Fruit fly (Drosophila melanogaster): ENCODE data around the gene CG7564.
A peak's percentile ranks its signal among the peaks of the same experiment; 100 is the strongest.

Gene CG7564

DNA sequence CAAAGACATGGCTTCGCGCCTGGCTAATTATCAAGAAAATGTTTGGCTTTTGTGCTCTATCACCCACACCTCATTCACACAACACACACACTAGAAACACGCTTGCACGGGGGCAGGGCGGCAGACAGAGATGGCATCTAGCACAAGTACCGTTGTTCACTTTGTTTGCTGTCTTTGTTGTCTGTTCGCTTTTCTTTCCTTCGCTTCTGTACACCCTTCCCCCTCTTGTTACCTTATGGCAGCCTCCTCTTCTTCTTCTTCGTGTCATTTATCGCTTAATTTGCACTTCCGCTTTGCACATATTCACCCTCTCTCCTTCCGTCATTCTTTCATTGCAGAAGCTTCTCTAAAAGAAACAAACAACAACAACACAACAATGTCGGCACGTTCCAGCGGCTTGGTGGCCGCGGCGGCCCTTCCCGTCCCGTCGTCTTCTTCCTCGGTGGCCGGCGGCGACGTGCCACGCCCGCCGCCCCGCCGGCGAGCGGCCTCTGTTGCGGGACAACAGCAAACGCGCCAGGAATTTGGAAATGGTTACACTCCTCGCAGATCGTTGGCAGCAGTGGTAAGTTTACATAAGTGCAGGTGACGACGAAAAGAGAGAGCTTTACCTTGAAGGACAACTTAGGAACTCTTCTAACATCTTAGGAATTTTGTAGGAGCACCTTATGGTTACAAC lies 16.5 kb downstream of the CG7564 start:
- TF ChIP-seq noc (tag; optimal IDR thresholded peaks at IDR 0.05) = no peak

DNA sequence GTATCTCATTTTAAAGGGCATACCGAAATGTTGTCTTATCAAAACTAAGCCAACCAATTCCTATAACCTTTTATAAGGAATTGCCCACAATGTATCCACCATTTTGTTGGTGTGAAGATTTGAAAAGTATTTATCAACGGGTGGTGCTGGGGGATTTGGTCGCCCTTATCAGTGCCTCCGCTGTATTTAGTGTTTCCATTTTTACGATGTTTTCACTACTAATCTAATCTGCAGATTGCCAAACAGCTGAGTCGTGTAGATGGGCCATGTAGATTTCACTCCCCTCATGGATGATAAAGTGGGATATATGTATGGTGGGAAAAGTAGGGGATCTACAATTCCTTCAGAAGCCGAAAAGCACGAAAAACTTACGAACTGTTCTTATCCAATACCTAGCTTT lies 17.3 kb downstream of the CG7564 start:
- TF ChIP-seq noc (tag; optimal IDR thresholded peaks at IDR 0.05) = peak; percentile 7

DNA sequence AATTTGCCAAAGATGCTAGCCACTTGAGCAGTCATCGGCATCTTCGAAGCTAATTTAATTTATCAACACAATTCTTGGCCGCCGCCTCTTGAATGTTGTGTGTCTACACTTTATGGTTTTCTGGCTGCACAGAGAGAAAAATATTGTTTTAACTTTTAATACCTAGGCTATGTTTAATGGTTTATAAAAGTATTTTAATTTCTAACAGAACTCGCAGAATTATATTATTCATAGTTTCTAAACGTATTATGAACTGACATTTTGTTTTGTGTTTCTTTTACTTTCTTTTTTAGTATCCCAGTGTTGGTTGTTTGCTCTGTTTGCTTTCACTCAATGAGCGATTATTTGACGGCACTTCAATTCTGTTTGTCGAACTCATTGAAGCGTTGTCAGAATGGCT lies 18.1 kb downstream of the CG7564 start:
- no peak for TF ChIP-seq noc (tag; optimal IDR thresholded peaks at IDR 0.05)

DNA sequence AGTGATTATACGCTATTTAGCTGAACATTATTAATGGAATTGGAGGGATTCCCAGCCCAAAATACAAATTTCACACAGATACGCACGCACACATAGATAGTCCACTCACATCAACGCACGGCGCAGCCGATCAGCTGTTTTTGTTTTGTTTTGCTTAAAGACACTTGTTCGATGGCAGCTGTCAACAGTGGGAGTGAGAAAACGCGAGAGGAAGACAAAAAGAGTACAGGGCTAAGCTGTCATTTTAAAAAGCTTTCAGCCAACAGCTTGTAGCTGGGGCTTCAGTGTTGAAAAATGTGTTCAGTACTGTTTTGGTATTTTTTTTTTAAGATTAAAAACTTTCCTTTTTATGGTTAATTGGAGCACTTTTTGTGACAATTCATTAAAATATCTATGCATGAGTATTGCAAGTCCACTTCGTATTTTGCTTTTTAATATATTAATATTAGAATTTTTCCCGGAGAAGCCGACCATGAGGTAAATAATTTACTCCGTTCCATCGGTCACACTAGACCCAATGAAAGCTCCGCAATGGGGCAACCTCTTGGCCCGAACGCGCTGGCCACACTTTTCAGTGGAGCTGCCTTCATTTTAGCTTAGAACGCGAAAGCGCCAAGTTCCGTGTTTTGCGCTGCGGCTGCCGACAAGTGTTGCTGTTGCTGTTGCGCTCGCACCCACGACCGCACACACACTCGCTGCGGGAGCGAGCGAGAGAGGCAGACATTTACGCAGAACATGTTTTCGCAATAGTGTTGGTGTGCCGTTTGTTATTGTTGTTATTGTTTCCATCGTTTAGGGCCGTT lies 19.0 kb downstream of the CG7564 start:
- peak; percentile 51 for TF ChIP-seq noc (tag; optimal IDR thresholded peaks at IDR 0.05)

DNA sequence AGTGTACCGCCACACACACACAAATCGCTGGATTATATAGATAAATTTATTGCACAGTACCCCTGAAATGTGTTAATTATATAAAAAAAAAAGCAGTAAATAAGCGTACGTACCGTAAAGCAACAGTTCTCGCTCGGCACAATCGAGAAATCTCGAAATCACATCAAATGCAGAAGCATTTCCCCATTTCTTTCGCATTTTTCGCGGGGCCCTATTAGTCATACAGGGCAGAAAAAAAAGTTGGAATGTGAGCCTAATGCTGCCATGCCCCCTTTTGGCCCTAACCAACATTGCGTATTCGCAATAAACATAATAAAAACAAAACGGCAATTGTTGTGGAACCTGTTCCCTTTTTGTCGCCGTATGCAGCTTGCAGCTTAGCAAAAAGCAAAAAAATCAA lies 19.6 kb downstream of the CG7564 start:
- TF ChIP-seq noc (tag; optimal IDR thresholded peaks at IDR 0.05) = no peak

DNA sequence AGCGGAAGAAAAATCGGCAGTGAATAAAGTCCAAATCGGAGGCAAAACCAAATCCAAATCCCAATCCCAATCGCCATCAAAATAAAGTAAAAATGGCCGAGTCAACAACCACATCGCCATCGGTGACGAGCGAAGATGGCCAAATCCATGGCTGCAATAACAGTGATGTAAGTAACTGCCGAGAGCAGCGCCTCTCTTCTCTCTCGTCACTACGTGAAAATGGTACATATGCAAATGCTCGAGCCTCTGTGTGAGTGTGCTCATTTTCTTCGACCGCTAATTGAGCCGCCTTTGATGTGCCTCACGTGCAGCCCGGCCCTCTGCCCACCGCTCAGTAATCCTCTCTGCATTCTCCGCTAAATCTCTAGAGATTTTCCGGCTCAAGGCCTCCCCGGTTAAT lies 20.3 kb downstream of the CG7564 start:
- TF ChIP-seq noc (tag; optimal IDR thresholded peaks at IDR 0.05) = no peak

DNA sequence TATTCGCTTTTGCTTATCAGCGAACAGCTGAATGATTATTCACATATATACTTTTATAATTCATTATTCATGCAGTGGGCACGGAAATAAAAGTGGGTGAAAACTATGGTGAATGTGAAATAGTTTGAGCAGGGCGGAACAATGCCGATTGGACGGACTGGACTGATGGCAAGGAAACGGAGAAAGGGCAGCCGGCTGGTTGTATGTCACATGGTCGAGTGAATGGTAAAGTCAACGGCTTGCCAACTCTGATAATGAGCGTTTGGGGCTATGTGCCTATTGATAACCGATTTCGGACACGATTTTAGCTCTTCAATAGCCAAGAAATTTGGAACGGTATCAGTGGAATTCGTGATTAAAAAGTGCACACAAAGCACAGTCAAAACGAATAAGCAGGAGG lies 21.7 kb downstream of the CG7564 start:
- no peak for TF ChIP-seq noc (tag; optimal IDR thresholded peaks at IDR 0.05)

DNA sequence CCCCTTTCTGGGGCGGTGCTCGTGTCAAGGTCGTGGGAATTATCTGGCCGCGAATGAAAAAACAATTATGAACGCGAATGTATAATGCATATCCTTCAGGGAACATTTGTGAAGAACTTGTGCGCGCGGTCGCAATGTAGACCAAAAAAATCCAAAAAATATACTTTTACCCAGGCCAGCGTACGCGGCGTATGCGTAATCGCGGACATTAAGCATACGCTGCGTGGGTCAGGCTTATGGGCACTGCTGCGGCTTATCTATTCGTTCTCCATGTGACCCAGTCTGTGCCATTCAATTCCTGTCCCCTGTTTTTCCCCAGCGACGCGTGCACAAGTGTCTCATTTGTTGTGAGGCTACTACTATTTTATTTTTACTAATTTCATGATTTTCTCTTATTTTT lies 24.2 kb downstream of the CG7564 start:
- no peak for TF ChIP-seq noc (tag; optimal IDR thresholded peaks at IDR 0.05)

DNA sequence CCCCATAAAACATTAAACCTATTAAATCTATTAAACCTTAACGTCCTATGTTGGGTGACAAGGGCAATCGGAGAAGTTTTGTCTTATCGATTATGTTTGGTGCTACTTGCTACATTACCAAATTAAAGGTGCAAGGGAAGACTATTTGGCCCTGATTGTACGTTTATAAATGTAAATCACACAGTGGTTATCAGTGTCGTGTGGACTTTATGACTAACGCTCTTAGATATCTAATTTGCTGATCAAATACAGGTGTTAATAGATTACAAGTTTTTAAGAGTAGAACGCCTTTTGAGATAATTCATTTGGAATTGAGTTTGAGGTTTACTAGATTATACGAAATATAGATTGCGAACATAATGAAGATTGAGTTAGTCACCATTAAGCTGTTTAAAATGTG lies 24.8 kb downstream of the CG7564 start:
- TF ChIP-seq noc (tag; optimal IDR thresholded peaks at IDR 0.05) = no peak

DNA sequence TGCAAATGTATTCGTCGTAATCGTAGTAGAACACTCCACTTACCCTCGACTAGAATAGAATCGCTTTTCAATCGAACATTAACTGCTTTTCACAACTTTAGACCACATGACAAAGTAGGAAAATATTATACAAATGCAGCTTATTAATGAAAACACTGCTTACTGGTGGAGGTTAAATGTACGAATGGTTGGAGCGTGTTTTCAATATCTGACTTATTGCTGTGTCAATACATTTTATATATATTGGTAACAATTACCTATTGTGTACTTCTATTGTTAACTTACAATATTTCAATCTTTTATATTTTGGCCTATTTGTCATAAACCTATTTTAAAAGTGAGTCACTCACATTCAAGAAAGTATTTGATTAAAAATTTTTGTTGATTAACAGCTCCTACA lies 25.9 kb downstream of the CG7564 start:
- TF ChIP-seq noc (tag; optimal IDR thresholded peaks at IDR 0.05) = no peak

DNA sequence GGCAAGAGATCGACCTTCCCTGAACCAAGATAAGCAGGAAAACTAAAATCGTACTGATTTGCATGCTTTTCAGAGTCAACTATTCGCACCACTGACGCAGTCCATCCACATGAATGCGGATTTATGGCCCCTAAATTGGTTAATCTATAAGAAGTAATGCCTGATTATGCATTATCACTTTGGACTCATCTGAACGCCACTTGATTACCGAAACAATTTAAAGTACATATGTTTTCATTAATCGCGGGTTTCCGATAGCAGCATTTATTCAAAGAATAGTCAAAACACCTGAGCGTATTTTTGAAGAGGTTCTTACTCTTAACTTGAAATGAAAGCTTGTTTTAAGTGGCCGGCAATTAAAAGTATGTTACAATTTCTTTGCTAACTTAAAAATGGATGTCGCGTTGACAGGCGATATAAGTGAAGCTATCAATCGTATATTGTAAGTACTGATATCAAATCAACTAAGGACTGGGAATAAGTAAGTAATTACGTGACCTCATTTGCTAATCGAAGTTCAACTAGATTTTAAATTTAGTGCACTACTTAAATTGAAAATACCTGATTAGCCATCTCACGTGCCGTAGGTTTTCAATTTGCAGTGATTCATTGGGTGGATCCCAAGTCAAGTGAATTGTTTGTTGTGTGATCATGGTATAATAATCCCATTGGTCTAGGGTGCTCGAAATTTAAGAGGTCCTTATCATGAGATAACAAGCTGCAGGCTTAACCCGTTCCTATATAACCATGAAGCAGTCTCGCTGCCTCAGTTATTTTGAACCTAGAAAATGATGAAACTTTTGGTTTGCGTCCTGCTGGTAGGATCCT lies 35.2 kb downstream of the CG7564 start, which contains the start of the genes Jon74E and CG7542:
TSS of gene Jon74E (minus strand) at position 79 of the 828 bp plus-strand sequence.
TSS of gene CG7542 (plus strand) at position 778 of the 828 bp plus-strand sequence.
- TF ChIP-seq noc (tag; optimal IDR thresholded peaks at IDR 0.05) = no peak

DNA sequence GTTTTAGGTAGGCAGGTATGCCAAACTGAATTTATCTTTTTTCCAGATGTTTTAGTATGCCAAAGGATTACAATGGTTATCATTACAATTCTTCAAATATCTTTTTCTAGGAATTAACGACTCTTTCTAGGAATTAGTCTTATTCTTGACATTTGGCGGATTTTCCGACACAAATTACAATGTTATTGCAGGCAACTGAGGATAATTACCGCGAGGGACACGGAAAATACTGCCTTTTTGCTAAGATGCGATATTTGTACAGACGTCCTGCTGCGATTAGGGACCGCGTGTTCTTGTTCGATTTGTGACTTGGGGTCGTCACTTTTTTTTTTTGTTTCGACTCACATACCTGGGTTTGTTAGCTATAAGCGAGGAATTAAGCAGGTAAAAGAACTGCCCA lies 41.7 kb downstream of the CG7564 start:
- TF ChIP-seq noc (tag; optimal IDR thresholded peaks at IDR 0.05) = no peak

DNA sequence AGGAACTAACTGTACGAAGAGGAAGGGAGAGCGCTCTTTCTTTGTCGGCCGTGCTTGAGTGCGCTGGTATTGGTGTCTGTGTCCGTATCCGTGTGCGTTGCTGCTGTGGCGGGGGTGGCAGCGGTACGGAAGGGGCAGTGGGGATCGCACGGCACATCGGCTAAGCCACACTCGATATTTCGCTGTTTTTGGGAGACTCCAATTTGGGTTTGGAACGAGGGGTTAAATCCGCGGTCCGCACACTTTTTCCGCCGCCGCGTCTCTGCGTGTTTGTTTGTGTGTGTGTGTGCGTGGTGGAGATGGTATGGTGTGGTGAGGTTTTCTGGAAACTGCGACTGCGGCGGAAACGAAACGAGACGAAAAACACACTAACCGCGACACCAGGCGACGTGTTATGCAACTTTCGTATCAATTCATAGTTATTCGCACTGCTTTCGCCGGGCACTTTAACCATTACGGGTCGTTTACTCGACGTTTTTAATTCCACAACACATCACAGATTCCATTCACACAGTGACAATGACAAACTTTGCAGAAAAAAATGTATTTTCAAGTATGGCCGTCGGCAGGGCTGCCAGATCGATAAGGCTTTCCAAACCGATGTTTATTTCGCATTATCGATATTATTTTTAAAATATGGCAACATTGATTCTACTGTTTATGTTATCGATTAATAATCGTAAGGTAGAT lies 43.3 kb downstream of the CG7564 start, which contains the start of gene CycT:
TSS of gene CycT (minus strand) at position 574 of the 690 bp plus-strand sequence.
- peak; percentile 53 for TF ChIP-seq noc (tag; optimal IDR thresholded peaks at IDR 0.05)

DNA sequence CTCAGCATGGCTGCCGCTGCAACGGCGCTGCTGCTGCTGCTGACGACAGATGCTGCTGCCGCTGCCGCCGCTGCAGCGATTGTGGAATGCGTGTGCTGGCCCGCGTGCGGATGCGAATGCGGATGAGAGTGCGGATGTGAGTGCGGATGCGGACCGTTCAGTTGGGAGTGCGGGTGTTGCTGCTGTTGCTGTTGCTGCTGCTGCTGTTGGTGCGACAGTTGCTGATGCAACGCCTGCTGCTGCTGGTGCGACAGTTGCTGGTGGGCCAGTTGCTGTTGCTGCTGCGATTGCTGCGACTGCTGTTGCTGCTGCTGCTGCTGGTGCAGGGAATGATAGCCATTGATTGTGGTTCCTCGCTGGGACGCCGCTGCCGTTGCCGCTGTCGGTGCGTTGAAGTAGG lies 48.2 kb downstream of the CG7564 start:
- no peak for TF ChIP-seq noc (tag; optimal IDR thresholded peaks at IDR 0.05)

DNA sequence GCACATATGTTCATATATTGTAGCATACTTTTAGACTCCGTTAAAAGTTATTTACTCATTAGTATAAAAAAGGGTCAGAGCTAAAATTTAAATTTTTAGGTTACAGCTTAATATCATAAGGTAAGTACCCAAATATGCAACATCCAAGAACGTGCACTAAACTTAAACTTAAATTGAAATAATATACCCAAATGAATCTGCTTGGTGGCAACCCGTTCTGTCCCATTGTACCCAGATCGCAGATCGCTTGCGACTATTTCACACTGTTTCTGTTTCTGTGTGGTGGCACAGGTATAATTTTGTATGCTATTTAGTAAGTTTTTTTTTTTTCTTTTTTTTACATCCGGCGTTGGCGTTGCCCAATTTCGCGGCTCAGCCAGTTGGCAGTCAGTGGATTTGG lies 49.0 kb downstream of the CG7564 start:
- no peak for TF ChIP-seq noc (tag; optimal IDR thresholded peaks at IDR 0.05)
